Worm (Caenorhabditis elegans) whole organism, L3 larva: ENCODE results near the gene K11D9.3.

ENCODE experiments used
- fkh-10 ChIP-seq: sonication (generic microtip); optimal IDR thresholded peaks from 2 replicates; lab custom pipeline; 2017; ENCODE audit warnings: missing biosample characterization, missing genetic modification reagents, missing genetic modification characterization
- nhr-237 ChIP-seq: fragments of 150-350 bp; optimal IDR thresholded peaks from 2 replicates; lab custom pipeline; 2014; ENCODE audit warnings: missing biosample characterization, missing genetic modification characterization

DNA sequence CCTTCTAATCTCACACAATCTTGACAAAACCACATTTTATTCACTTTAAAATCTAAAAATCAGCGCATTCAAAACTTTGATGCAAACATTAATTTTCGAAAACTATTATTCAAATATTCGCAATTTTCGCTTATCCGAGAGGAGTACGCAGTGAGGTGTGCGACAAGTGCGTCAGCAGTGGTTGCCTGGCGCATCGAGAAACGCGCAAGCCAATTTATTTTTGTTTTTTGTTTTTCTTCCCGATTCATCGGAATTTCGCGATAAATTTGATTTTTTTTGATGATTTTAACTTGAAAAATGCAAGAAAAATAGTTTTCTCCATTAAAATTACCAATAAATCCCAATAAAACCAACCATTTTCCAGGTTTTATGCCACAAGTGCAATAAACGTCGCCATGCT, 46.8 kb upstream of the K11D9.3 start, which contains the start of the genes fbxb-85 and hex-3:
- TF ChIP-seq nhr-237 (tag; lab: Kevin White, UChicago) = no peak
- peak; percentile 86 for TF ChIP-seq fkh-10 (GFP tag; lab: Kevin White, UChicago)
